Worm (Caenorhabditis elegans): ENCODE results near the gene ZK688.11.

The ZK688.11 gene

ce11 chrIII:7858407-7859029 is 26.2 kb downstream of the ZK688.11 start, which contains the start of the genes coq-5 and ufm-1:
TSS of gene coq-5 (minus strand) at chrIII:7858457.
TSS of gene ufm-1 (plus strand) at chrIII:7858979.
- TF ChIP-seq mep-1 (tag; optimal IDR thresholded peaks at IDR 0.05) (peak; percentile 23), C04F5.9 (tag; optimal IDR thresholded peaks at IDR 0.05) (peak; percentile 52), fkh-4 (tag; optimal IDR thresholded peaks at IDR 0.05; ENCODE audit: borderline replicate concordance) (peak; percentile 53), irx-1 (tag; optimal IDR thresholded peaks at IDR 0.05) (peak; percentile 74), rnt-1 (tag; optimal IDR thresholded peaks at IDR 0.05) (peak; percentile 10), dpl-1 (GFP tag; optimal IDR thresholded peaks at IDR 0.05) (peak; percentile 7 to 42 (median 36)), unc-130 (tag; optimal IDR thresholded peaks at IDR 0.05) (no peak), dsc-1 (tag; optimal IDR thresholded peaks at IDR 0.05) (peak; percentile 13), nhr-77 (tag; optimal IDR thresholded peaks at IDR 0.05) (no peak), xbp-1 (tag; optimal IDR thresholded peaks at IDR 0.05) (peak; percentile 7), lin-35 (GFP tag; optimal IDR thresholded peaks at IDR 0.05) (peak in 1 of 2 experiments; percentile 12), lin-14 (GFP tag; optimal IDR thresholded peaks at IDR 0.05) (peak; percentile 47), nhr-20 (tag; optimal IDR thresholded peaks at IDR 0.05) (peak; percentile 27), ceh-63 (GFP tag; optimal IDR thresholded peaks at IDR 0.05) (no peak), fkh-8 (tag; optimal IDR thresholded peaks at IDR 0.05) (peak; percentile 31), nhr-85 (tag) (peak; percentile 72), nhr-12 (tag; optimal IDR thresholded peaks at IDR 0.05) (no peak), snu-23 (GFP tag; optimal IDR thresholded peaks at IDR 0.05) (peak; percentile 26), isw-1 (GFP tag; IDR thresholded peaks at IDR 0.05) (peak; percentile 10; the same call in 1 of the 2 replicates), lir-3 (tag; optimal IDR thresholded peaks at IDR 0.05; ENCODE audit: poor library complexity) (peak; percentile 80), lsy-2 (tag; optimal IDR thresholded peaks at IDR 0.05) (peak; percentile 35 to 54), nhr-84 (tag; optimal IDR thresholded peaks at IDR 0.05) (no peak), tbx-2 (tag; optimal IDR thresholded peaks at IDR 0.05) (peak; percentile 41), egl-13 (tag; optimal IDR thresholded peaks at IDR 0.05) (peak; percentile 8), unc-98 (GFP tag; IDR thresholded peaks at IDR 0.05) (no peak; the same call in 1 of the 2 replicates), nhr-47 (tag; optimal IDR thresholded peaks at IDR 0.05) (peak; percentile 52), nhr-71 (tag; optimal IDR thresholded peaks at IDR 0.05) (peak; percentile 56), ceh-88 (GFP tag; IDR thresholded peaks at IDR 0.05) (no peak), pax-3 (tag; optimal IDR thresholded peaks at IDR 0.05) (peak; percentile 12), nhr-90 (tag; optimal IDR thresholded peaks at IDR 0.05; ENCODE audit: poor library complexity) (peak; percentile 52), jun-1 (tag; optimal IDR thresholded peaks at IDR 0.05) (no peak), ztf-11 (tag; optimal IDR thresholded peaks at IDR 0.05) (peak in 1 of 2 experiments; percentile 55), ceh-90 (tag; optimal IDR thresholded peaks at IDR 0.05) (peak; percentile 87), efl-1 (optimal IDR thresholded peaks at IDR 0.05) (peak in 1 of 2 experiments; percentile 42), efl-1 (GFP tag; optimal IDR thresholded peaks at IDR 0.05 in 1 of 2) (peak; percentile 31 to 90), pag-3 (tag; optimal IDR thresholded peaks at IDR 0.05; ENCODE audit: borderline replicate concordance, insufficient read depth) (peak; percentile 8), nhr-28 (tag; optimal IDR thresholded peaks at IDR 0.05) (no peak), elt-2 (tag; optimal IDR thresholded peaks at IDR 0.05) (no peak)

- TF ChIP-seq aly-2 (tag; optimal IDR thresholded peaks at IDR 0.05) (no peak), nhr-71 (tag; optimal IDR thresholded peaks at IDR 0.05) (no peak), ceh-90 (tag; optimal IDR thresholded peaks at IDR 0.05) (no peak), aha-1 (tag; optimal IDR thresholded peaks at IDR 0.05) (no peak), fos-1 (tag; optimal IDR thresholded peaks at IDR 0.05) (no peak), ets-5 (GFP tag; IDR thresholded peaks at IDR 0.05) (no peak)
These were observed 27.6 kb downstream of the ZK688.11 start, which contains the start of gene tag-307 for ce11 chrIII:7857142-7857541. TSS of gene tag-307 (minus strand) at chrIII:7857242.
